Fruit fly (Drosophila melanogaster): ENCODE results near the gene CG42590.

dm6 chr3L:8031461-8031860 is 37.6 kb downstream of the CG42590 start:
- no peak for TF ChIP-seq lilli (GFP tag; optimal IDR thresholded peaks at IDR 0.05)
- TF ChIP-seq run (tag; optimal IDR thresholded peaks at IDR 0.05) = no peak
- TF ChIP-seq lab (GFP tag; optimal IDR thresholded peaks at IDR 0.05) = no peak
- TF ChIP-seq abd-A (tag; optimal IDR thresholded peaks at IDR 0.05) = no peak
- TF ChIP-seq cad (GFP tag; optimal IDR thresholded peaks at IDR 0.05) = no peak
- TF ChIP-seq sima (GFP tag; optimal IDR thresholded peaks at IDR 0.05) = no peak
- no peak for TF ChIP-seq nau (GFP tag; optimal IDR thresholded peaks at IDR 0.05)
- TF ChIP-seq slp2 (GFP tag; optimal IDR thresholded peaks at IDR 0.05) = no peak
- TF ChIP-seq CG11560 (tag; IDR thresholded peaks at IDR 0.05) = no peak
- TF ChIP-seq NC2α (GFP tag; optimal IDR thresholded peaks at IDR 0.05) = no peak
- TF ChIP-seq CG17359 (tag; optimal IDR thresholded peaks at IDR 0.05) = no peak
- TF ChIP-seq CG6272 (GFP tag; IDR thresholded peaks at IDR 0.05) = no peak

Measured in whole organism, embryonic.